Worm (Caenorhabditis elegans): ENCODE results near the gene Y48A6C.4.

Y48A6C.4 gene

DNA sequence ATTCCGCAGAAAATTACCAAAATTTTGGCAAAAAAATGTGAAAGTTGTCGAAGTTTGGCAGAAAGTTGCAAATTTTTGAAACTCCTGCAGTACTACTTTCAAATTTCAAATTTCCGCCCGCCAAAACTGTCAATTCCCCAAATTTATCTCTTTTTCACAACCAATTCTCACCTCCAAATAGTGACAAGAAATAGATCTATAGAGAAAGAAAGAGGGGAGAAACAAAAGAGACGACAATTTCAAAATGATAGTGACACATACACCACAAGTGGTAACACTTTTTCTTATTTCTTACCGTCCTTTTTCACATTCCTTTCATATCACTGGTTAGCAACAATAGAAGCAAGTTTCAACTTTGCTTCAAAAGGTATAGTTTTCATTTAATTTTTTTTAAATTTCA is 35.6 kb upstream of the Y48A6C.4 start:
- TF ChIP-seq pes-1 (GFP tag; IDR thresholded peaks at IDR 0.05) (no peak), hnd-1 (tag; optimal IDR thresholded peaks at IDR 0.05) (no peak), F13C5.2 (tag; optimal IDR thresholded peaks at IDR 0.05) (no peak), sea-1 (GFP tag; conservative IDR thresholded peaks at IDR 0.05) (no peak), aly-1 (tag; optimal IDR thresholded peaks at IDR 0.05) (no peak), hmbx-1 (tag; optimal IDR thresholded peaks at IDR 0.05) (no peak), ceh-13 (GFP tag; optimal IDR thresholded peaks at IDR 0.05) (no peak), B0310.2 (tag; optimal IDR thresholded peaks at IDR 0.05) (no peak), flt-1 (GFP tag; IDR thresholded peaks at IDR 0.05) (no peak), ceh-36 (tag; optimal IDR thresholded peaks at IDR 0.05) (no peak), ama-1 (optimal IDR thresholded peaks at IDR 0.05) (no peak), scrt-1 (GFP tag; IDR thresholded peaks at IDR 0.05) (no peak), hmg-4 (GFP tag; optimal IDR thresholded peaks at IDR 0.05) (no peak), ets-7 (tag; optimal IDR thresholded peaks at IDR 0.05) (no peak), tbx-11 (GFP tag; IDR thresholded peaks at IDR 0.05) (no peak), tbx-37 (GFP tag; conservative IDR thresholded peaks at IDR 0.05) (no peak), tra-4 (tag; optimal IDR thresholded peaks at IDR 0.05) (no peak)

ce11 chrIII:11087442-11087841 is 32.2 kb upstream of the Y48A6C.4 start:
- TF ChIP-seq ceh-13 (GFP tag; optimal IDR thresholded peaks at IDR 0.05) (no peak), hmg-4 (GFP tag; optimal IDR thresholded peaks at IDR 0.05) (no peak), hmbx-1 (tag; optimal IDR thresholded peaks at IDR 0.05) (no peak), scrt-1 (GFP tag; IDR thresholded peaks at IDR 0.05) (no peak), tbx-11 (GFP tag; IDR thresholded peaks at IDR 0.05) (no peak), ama-1 (optimal IDR thresholded peaks at IDR 0.05) (no peak), B0310.2 (tag; optimal IDR thresholded peaks at IDR 0.05) (no peak), hnd-1 (tag; optimal IDR thresholded peaks at IDR 0.05) (no peak), flt-1 (GFP tag; IDR thresholded peaks at IDR 0.05) (no peak), ceh-36 (tag; optimal IDR thresholded peaks at IDR 0.05) (no peak), sea-1 (GFP tag; conservative IDR thresholded peaks at IDR 0.05) (no peak)

- TF ChIP-seq ets-7 (tag; optimal IDR thresholded peaks at IDR 0.05) (no peak), hmg-4 (GFP tag; optimal IDR thresholded peaks at IDR 0.05) (no peak), hmbx-1 (tag; optimal IDR thresholded peaks at IDR 0.05) (no peak), ceh-13 (GFP tag; optimal IDR thresholded peaks at IDR 0.05) (no peak), tbx-37 (GFP tag; conservative IDR thresholded peaks at IDR 0.05) (no peak), tra-4 (tag; optimal IDR thresholded peaks at IDR 0.05) (no peak)
These were observed 31.4 kb upstream of the Y48A6C.4 start, which contains the start of gene W09D6.5 for ce11 chrIII:11088187-11088586. Gene W09D6.5 (plus strand): TSS chrIII:11088487.

DNA sequence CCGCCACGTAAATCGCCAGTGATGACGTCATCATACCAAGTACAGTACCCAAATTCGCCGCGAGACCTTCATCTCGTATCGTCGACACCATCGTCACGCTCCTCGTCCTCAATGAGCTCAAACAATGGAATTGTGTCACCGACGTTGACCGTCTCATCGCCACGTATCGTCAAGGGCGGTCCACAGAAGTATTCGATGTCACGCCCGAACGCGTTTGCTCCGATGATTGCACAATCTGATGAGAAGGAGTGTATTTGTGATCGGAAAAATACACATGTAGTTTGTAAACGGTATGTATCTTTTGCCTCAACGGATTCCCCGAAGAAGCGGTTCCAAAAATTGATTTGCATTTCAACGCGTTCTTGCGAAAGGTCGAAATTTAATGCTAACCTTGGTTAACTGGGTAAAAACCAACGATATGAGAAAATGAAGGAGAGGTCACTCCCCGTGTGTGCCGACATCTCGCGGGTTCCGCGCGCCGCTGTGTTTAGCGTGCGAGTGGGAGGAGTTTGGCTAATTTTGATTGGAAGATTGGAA is 29.4 kb upstream of the Y48A6C.4 start:
- TF ChIP-seq F13C5.2 (tag; optimal IDR thresholded peaks at IDR 0.05) (peak; percentile 33), flt-1 (GFP tag; IDR thresholded peaks at IDR 0.05) (no peak), ama-1 (optimal IDR thresholded peaks at IDR 0.05) (peak; percentile 84), pes-1 (GFP tag; IDR thresholded peaks at IDR 0.05) (0 out of 2 replicates have a peak, but pooled peaks have one; percentile 38), ceh-13 (GFP tag; optimal IDR thresholded peaks at IDR 0.05) (no peak), ets-7 (tag; optimal IDR thresholded peaks at IDR 0.05) (no peak)

DNA sequence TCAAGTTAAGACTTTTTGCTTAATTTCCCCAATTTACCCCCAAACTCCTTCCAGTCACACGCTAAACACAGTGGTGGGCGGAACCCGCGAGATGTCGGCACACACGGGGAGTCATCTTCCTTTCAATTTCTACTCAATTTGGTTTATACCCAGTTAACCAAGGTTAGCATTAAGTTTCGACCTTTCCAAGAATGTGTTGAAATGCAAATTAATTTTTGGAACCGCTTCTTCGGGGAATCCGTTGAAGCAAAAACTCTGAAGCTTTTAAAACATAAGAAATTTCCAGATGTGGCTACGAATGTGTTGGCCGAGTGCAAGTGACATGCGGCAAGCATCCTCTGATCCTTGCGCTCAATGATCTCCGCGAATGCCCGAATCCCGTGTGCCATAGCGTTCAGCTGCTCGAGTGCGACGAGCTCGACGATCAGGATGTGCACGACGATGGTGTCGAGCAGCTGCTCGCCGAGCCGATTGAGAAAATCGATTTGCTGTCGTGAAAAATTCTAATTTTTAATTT is 28.7 kb upstream of the Y48A6C.4 start:
- TF ChIP-seq ama-1 (optimal IDR thresholded peaks at IDR 0.05) (peak; percentile 46), B0310.2 (tag; optimal IDR thresholded peaks at IDR 0.05) (no peak)

DNA sequence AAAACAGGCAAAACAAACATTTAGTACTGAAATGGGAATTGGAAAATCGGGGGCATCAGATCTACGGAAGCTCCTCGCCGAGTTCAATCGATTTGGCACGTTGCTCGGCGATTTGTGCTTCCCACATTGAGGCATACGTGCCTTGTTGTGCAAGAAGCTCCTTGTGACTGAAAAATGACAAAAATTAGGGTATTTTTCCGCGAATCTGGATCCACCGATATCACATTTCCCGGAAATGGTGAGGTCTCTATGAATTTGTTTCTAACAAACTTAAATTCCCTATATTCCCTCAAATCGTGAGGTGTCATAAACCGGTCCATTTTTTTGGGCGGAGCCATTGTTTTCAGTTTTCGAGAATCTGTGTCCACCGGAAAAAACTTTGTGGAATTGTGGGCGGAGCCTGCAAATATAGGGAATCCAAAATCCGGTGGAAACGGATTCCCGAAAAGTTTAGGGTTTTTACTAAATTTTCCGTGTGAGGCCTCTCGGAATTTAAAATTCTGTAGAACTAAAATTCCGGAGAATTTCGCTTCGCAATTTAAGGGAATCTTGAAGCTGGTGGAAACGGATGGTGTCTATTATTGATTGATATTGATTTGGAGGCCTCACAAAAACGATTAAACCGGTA is 27.8 kb upstream of the Y48A6C.4 start:
- peak; percentile 65 for TF ChIP-seq ets-7 (tag; optimal IDR thresholded peaks at IDR 0.05)
- TF ChIP-seq tbx-37 (GFP tag; conservative IDR thresholded peaks at IDR 0.05), result no peak
- no peak for TF ChIP-seq scrt-1 (GFP tag; IDR thresholded peaks at IDR 0.05)
- no peak for TF ChIP-seq flt-1 (GFP tag; IDR thresholded peaks at IDR 0.05)
- TF ChIP-seq ama-1 (optimal IDR thresholded peaks at IDR 0.05), result no peak
- TF ChIP-seq aly-1 (tag; optimal IDR thresholded peaks at IDR 0.05), result no peak
- peak; percentile 56 for TF ChIP-seq ceh-13 (GFP tag; optimal IDR thresholded peaks at IDR 0.05)
- TF ChIP-seq pes-1 (GFP tag; IDR thresholded peaks at IDR 0.05), result peak; percentile 62; the same call in 1 of the 2 replicates
- no peak for TF ChIP-seq sea-1 (GFP tag; conservative IDR thresholded peaks at IDR 0.05)
- no peak for TF ChIP-seq F13C5.2 (tag; optimal IDR thresholded peaks at IDR 0.05)
- TF ChIP-seq hmbx-1 (tag; optimal IDR thresholded peaks at IDR 0.05), result no peak
- peak; percentile 4 for TF ChIP-seq hnd-1 (tag; optimal IDR thresholded peaks at IDR 0.05)
- no peak for TF ChIP-seq B0310.2 (tag; optimal IDR thresholded peaks at IDR 0.05)
- TF ChIP-seq tbx-11 (GFP tag; IDR thresholded peaks at IDR 0.05), result no peak
- no peak for TF ChIP-seq hmg-4 (GFP tag; optimal IDR thresholded peaks at IDR 0.05)
- TF ChIP-seq tra-4 (tag; optimal IDR thresholded peaks at IDR 0.05), result no peak
- no peak for TF ChIP-seq ceh-36 (tag; optimal IDR thresholded peaks at IDR 0.05)

DNA sequence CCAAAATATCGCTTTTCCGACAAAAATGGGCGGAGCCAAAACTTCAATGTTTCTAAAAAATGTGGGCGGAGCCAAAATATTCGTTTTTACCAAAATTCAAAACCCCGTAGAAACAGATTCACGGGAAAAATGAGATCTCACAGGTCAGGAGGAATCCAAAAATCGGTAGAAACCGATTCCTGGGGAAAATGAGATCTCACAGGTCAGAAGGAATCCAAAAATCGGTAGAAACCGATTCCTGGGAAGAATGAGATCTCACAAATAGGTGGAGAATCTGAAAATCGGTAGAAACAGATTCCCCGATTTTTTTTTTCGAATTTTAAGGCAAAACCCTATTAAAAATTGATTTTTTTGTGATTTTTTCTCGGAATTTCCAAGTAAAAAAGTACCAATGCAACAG is 26.1 kb upstream of the Y48A6C.4 start:
- TF ChIP-seq B0310.2 (tag; optimal IDR thresholded peaks at IDR 0.05) (no peak), tra-4 (tag; optimal IDR thresholded peaks at IDR 0.05) (no peak), ets-7 (tag; optimal IDR thresholded peaks at IDR 0.05) (no peak), pes-1 (GFP tag; IDR thresholded peaks at IDR 0.05) (peak; percentile 69)

DNA sequence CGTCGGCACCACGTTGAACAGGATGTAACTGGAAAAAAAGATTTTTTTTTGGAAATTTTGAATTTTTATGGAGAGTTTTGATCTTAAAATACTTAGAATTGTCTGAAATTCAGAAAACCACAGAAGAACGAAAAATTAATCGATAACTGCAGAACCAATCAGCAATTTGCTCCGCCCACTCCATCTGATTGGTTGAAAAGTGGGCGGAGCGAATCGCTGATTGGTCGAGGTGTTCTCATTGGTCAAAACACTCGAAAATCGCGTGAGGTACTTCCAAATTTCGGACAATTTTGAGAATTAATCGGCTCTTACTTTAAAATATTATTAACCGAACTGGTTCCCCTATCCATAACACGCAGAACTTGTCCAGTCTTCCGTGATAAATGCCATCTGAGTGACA is 23.9 kb upstream of the Y48A6C.4 start:
- TF ChIP-seq tbx-37 (GFP tag; conservative IDR thresholded peaks at IDR 0.05) (no peak), hnd-1 (tag; optimal IDR thresholded peaks at IDR 0.05) (no peak), aly-1 (tag; optimal IDR thresholded peaks at IDR 0.05) (no peak), ceh-36 (tag; optimal IDR thresholded peaks at IDR 0.05) (no peak), F13C5.2 (tag; optimal IDR thresholded peaks at IDR 0.05) (no peak), tbx-11 (GFP tag; IDR thresholded peaks at IDR 0.05) (no peak), pes-1 (GFP tag; IDR thresholded peaks at IDR 0.05) (no peak), hmg-4 (GFP tag; optimal IDR thresholded peaks at IDR 0.05) (no peak), ceh-13 (GFP tag; optimal IDR thresholded peaks at IDR 0.05) (no peak), hmbx-1 (tag; optimal IDR thresholded peaks at IDR 0.05) (no peak), flt-1 (GFP tag; IDR thresholded peaks at IDR 0.05) (no peak), ets-7 (tag; optimal IDR thresholded peaks at IDR 0.05) (no peak), B0310.2 (tag; optimal IDR thresholded peaks at IDR 0.05) (no peak), sea-1 (GFP tag; conservative IDR thresholded peaks at IDR 0.05) (no peak), tra-4 (tag; optimal IDR thresholded peaks at IDR 0.05) (no peak), ama-1 (optimal IDR thresholded peaks at IDR 0.05) (no peak), scrt-1 (GFP tag; IDR thresholded peaks at IDR 0.05) (no peak)

Data from whole organism, early embryonic.